Worm (Caenorhabditis elegans) whole organism, mixed stage, embryonic: ENCODE results near the gene nhr-254.

ENCODE experiments used
- ceh-39 ChIP-seq: fragments of 150-350 bp; optimal IDR thresholded peaks from 2 replicates; lab custom pipeline; 2014; ENCODE audit warnings: missing biosample characterization, missing genetic modification characterization
- nhr-12 ChIP-seq: fragments of 150-350 bp; optimal IDR thresholded peaks from 2 replicates; lab custom pipeline; 2014; ENCODE audit warnings: missing biosample characterization, missing genetic modification characterization
- snpc-4 ChIP-seq: fragments of 150-350 bp; optimal IDR thresholded peaks from 2 replicates; lab custom pipeline; 2014; ENCODE audit warnings: missing biosample characterization, missing genetic modification characterization
- unc-39 ChIP-seq: fragments of 150-350 bp; optimal IDR thresholded peaks from 2 replicates; lab custom pipeline; 2014; ENCODE audit warnings: missing biosample characterization, missing genetic modification characterization
- unc-62 ChIP-seq: fragments of 150-350 bp; optimal IDR thresholded peaks from 2 replicates; lab custom pipeline; 2014; ENCODE audit warnings: missing biosample characterization, missing genetic modification reagents, missing genetic modification characterization

ce11 chrV:433898-434297 lies 41.5 kb downstream of the nhr-254 start, which contains the start of gene B0554.2:
- TF ChIP-seq ceh-39 (tag; lab: Kevin White, UChicago) (no peak), snpc-4 (tag; lab: Kevin White, UChicago) (no peak), nhr-12 (tag; lab: Kevin White, UChicago) (no peak), unc-62 (GFP tag; lab: Kevin White, UChicago) (no peak), unc-39 (tag; lab: Kevin White, UChicago) (no peak)
